Fruit fly (Drosophila melanogaster): Measurements from ENCODE around the gene Gr28b.

Gene Gr28b

dm6 chr2L:7434737-7435356 is 27.2 kb downstream of the Gr28b start (continued):
- TF ChIP-seq sisA (GFP tag; IDR thresholded peaks at IDR 0.05) (peak; percentile 43), CG10543 (GFP tag; optimal IDR thresholded peaks at IDR 0.05) (no peak), cas (GFP tag; IDR thresholded peaks at IDR 0.05) (0 out of 2 replicates have a peak, but pooled peaks have one; percentile 26), Hr51 (GFP tag; optimal IDR thresholded peaks at IDR 0.05) (peak in 1 of 2 experiments; percentile 28), B-H2 (GFP tag; optimal IDR thresholded peaks at IDR 0.05) (peak; percentile 18), dimm (GFP tag; IDR thresholded peaks at IDR 0.05) (no peak), Lpt (GFP tag; optimal IDR thresholded peaks at IDR 0.05) (no peak), CG7556 (GFP tag; optimal IDR thresholded peaks at IDR 0.05) (peak; percentile 44), gce (GFP tag; IDR thresholded peaks at IDR 0.05) (no peak), bowl (GFP tag; IDR thresholded peaks at IDR 0.05) (0 out of 2 replicates have a peak, but pooled peaks have one; percentile 32), CG8089 (GFP tag; optimal IDR thresholded peaks at IDR 0.05) (no peak), Mrtf (GFP tag; IDR thresholded peaks at IDR 0.05) (no peak), CG30403 (GFP tag; optimal IDR thresholded peaks at IDR 0.05) (peak; percentile 27), tgo (GFP tag; IDR thresholded peaks at IDR 0.05) (peak; percentile 64; the same call in 2 of the 3 replicates), org-1 (GFP tag; optimal IDR thresholded peaks at IDR 0.05) (peak; percentile 24), CG8388 (GFP tag; optimal IDR thresholded peaks at IDR 0.05) (no peak), CG17568 (GFP tag; optimal IDR thresholded peaks at IDR 0.05) (no peak), MESR4 (GFP tag; optimal IDR thresholded peaks at IDR 0.05) (no peak), Drgx (GFP tag; IDR thresholded peaks at IDR 0.05) (peak; percentile 66), gem (tag; optimal IDR thresholded peaks at IDR 0.05) (peak; percentile 54), CG12744 (GFP tag; optimal IDR thresholded peaks at IDR 0.05) (no peak), sob (GFP tag; IDR thresholded peaks at IDR 0.05) (0 out of 2 replicates have a peak, but pooled peaks have one; percentile 36), CG2712 (tag; optimal IDR thresholded peaks at IDR 0.05) (peak; percentile 41), Blimp-1 (GFP tag; optimal IDR thresholded peaks at IDR 0.05) (peak; percentile 36), CG15601 (tag; optimal IDR thresholded peaks at IDR 0.05) (peak; percentile 21), CG2202 (tag; optimal IDR thresholded peaks at IDR 0.05) (no peak), so (GFP tag; IDR thresholded peaks at IDR 0.05) (no peak), pzg (GFP tag; optimal IDR thresholded peaks at IDR 0.05) (no peak), CG1233 (GFP tag; optimal IDR thresholded peaks at IDR 0.05) (no peak), CG2875 (GFP tag; optimal IDR thresholded peaks at IDR 0.05) (no peak), mam (GFP tag; optimal IDR thresholded peaks at IDR 0.05) (no peak), Vsx1 (GFP tag; optimal IDR thresholded peaks at IDR 0.05) (no peak), abd-A (tag; optimal IDR thresholded peaks at IDR 0.05) (no peak), ssp (GFP tag; IDR thresholded peaks at IDR 0.05) (no peak), CG18476 (GFP tag; optimal IDR thresholded peaks at IDR 0.05) (no peak), schlank (tag; optimal IDR thresholded peaks at IDR 0.05) (no peak), fd3F (GFP tag; optimal IDR thresholded peaks at IDR 0.05) (peak; percentile 25), CG16863 (GFP tag; optimal IDR thresholded peaks at IDR 0.05) (no peak), CG13775 (GFP tag; optimal IDR thresholded peaks at IDR 0.05) (no peak), CG4424 (GFP tag; optimal IDR thresholded peaks at IDR 0.05) (no peak), insv (GFP tag; optimal IDR thresholded peaks at IDR 0.05) (no peak), kah (GFP tag; optimal IDR thresholded peaks at IDR 0.05) (no peak), wek (GFP tag; optimal IDR thresholded peaks at IDR 0.05) (no peak), vnd (GFP tag; IDR thresholded peaks at IDR 0.05; ENCODE audit: partially characterized antibody) (no peak), CTCF (GFP tag; optimal IDR thresholded peaks at IDR 0.05) (no peak), YL-1 (GFP tag; optimal IDR thresholded peaks at IDR 0.05) (no peak), tin (GFP tag; optimal IDR thresholded peaks at IDR 0.05) (peak; percentile 22), danr (GFP tag; IDR thresholded peaks at IDR 0.05) (no peak), tll (GFP tag; optimal IDR thresholded peaks at IDR 0.05) (no peak), CG10366 (GFP tag; IDR thresholded peaks at IDR 0.05) (peak; percentile 14; the same call in 1 of the 2 replicates)
